ENCODE assay signal across 4 fruit fly cellular contexts in the genomic region with DNA sequence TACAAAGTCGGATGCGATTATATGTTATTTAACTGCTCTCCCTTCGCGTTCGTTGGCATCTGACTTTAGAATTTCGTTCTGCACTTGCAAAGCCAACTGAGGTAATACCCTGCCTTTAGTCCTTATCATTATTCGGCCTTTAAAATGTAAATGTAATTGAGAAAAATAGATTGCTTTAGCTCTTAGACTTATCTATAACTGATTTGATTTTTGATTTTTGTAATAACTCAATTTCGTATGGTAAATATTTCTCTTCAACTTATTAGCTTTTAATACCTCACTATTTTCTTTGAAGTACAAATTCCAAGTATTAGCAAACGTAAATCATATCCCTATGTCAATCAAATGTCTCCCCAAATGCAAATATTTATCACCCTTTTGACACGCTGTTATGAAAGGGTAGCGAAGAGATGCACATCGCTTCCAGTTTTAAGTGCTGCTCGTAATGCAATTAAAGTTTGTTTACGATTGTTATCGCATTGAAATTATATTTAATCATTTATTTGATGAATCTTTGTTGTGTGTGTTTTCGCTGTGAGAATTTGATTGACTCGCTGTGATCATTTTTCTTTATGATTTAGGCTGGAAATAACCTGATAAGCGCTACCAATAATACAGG.
TF ChIP-seq lines count a peak whose summit lies in the region.

No protein-coding gene starts in this region.

- TF ChIP-seq CTCF in whole organism, embryonic (GFP tag; optimal IDR thresholded peaks at IDR 0.05; lab: Kevin White, UChicago): no peak

TF ChIP-seq in whole organism, adult, 20 proteins besides CTCF, POLR2A, EP300 and RAD21:
- no peak for TF ChIP-seq cnc (optimal IDR thresholded peaks at IDR 0.05; lab: Kevin White, UChicago)
- peak; percentile 7 for TF ChIP-seq CG7045 (GFP tag; optimal IDR thresholded peaks at IDR 0.05; lab: Kevin White, UChicago)
- peak; percentile 10 for TF ChIP-seq CG12768 (GFP tag; optimal IDR thresholded peaks at IDR 0.05; lab: Kevin White, UChicago)
- peak; percentile 57 for TF ChIP-seq kay (GFP tag; lab: Kevin White, UChicago; ENCODE audit: borderline replicate concordance)
- TF ChIP-seq CG33017 (tag; optimal IDR thresholded peaks at IDR 0.05; lab: Kevin White, UChicago): no peak
- no peak for TF ChIP-seq tj (GFP tag; optimal IDR thresholded peaks at IDR 0.05; lab: Kevin White, UChicago)
- TF ChIP-seq CG11617 (GFP tag; optimal IDR thresholded peaks at IDR 0.05; lab: Kevin White, UChicago): peak; percentile 1

TF ChIP-seq in whole organism, embryonic, 481 proteins besides CTCF, POLR2A, EP300 and RAD21 (continues in another document):
- TF ChIP-seq MTF-1 (GFP tag; optimal IDR thresholded peaks at IDR 0.05; lab: Kevin White, UChicago; ENCODE audit: borderline replicate concordance) (no peak), zen (tag; optimal IDR thresholded peaks at IDR 0.05; lab: Kevin White, UChicago) (no peak), CG14860 (GFP tag; IDR thresholded peaks at IDR 0.05; lab: Robert Waterston, UW; ENCODE audit: partially characterized antibody) (no peak), Asciz (GFP tag; optimal IDR thresholded peaks at IDR 0.05; lab: Kevin White, UChicago) (peak; percentile 33), gsb-n (tag; optimal IDR thresholded peaks at IDR 0.05; lab: Kevin White, UChicago) (no peak), ind (GFP tag; optimal IDR thresholded peaks at IDR 0.05; lab: Kevin White, UChicago) (no peak), CG2889 (GFP tag; IDR thresholded peaks at IDR 0.05; lab: Robert Waterston, UW) (no peak), CG11695 (GFP tag; IDR thresholded peaks at IDR 0.05; lab: Robert Waterston, UW) (no peak), D19A (tag; optimal IDR thresholded peaks at IDR 0.05; lab: Kevin White, UChicago) (peak; percentile 82), gsb (GFP tag; IDR thresholded peaks at IDR 0.05; lab: Robert Waterston, UW) (no peak), gem (tag; optimal IDR thresholded peaks at IDR 0.05; lab: Kevin White, UChicago) (peak; percentile 10), sens (GFP tag; lab: Kevin White, UChicago) (peak; percentile 76), cg (GFP tag; optimal IDR thresholded peaks at IDR 0.05; lab: Kevin White, UChicago) (no peak), D (optimal IDR thresholded peaks at IDR 0.05; lab: Kevin White, UChicago) (no peak), D (GFP tag; optimal IDR thresholded peaks at IDR 0.05; lab: Kevin White, UChicago) (no peak), fu2 (GFP tag; optimal IDR thresholded peaks at IDR 0.05; lab: Kevin White, UChicago) (no peak), Ets65A (GFP tag; lab: Kevin White, UChicago) (peak; percentile 16), sisA (GFP tag; IDR thresholded peaks at IDR 0.05; lab: Robert Waterston, UW) (no peak), MBD-R2 (GFP tag; IDR thresholded peaks at IDR 0.05; lab: Robert Waterston, UW) (no peak), Pdp1 (GFP tag; optimal IDR thresholded peaks at IDR 0.05; lab: Kevin White, UChicago) (no peak), CG18599 (GFP tag; optimal IDR thresholded peaks at IDR 0.05; lab: Kevin White, UChicago) (no peak), tap (tag; optimal IDR thresholded peaks at IDR 0.05; lab: Kevin White, UChicago) (no peak), bab2 (GFP tag; optimal IDR thresholded peaks at IDR 0.05; lab: Kevin White, UChicago) (no peak), CG8388 (GFP tag; optimal IDR thresholded peaks at IDR 0.05; lab: Kevin White, UChicago) (no peak), HLH3B (GFP tag; IDR thresholded peaks at IDR 0.05; lab: Robert Waterston, UW) (no peak), Hr3 (GFP tag; optimal IDR thresholded peaks at IDR 0.05; lab: Kevin White, UChicago) (no peak), Ada2b (GFP tag; IDR thresholded peaks at IDR 0.05; lab: Robert Waterston, UW) (no peak), CG6813 (GFP tag; optimal IDR thresholded peaks at IDR 0.05; lab: Kevin White, UChicago) (no peak)

TF ChIP-seq in whole organism, prepupa, 60 proteins besides CTCF, POLR2A, EP300 and RAD21 (continues in another document):
- TF ChIP-seq CG7368 (GFP tag; optimal IDR thresholded peaks at IDR 0.05; lab: Kevin White, UChicago) (no peak), CG6276 (GFP tag; optimal IDR thresholded peaks at IDR 0.05; lab: Kevin White, UChicago) (no peak), Ets96B (tag; optimal IDR thresholded peaks at IDR 0.05; lab: Kevin White, UChicago) (no peak), achi (GFP tag; optimal IDR thresholded peaks at IDR 0.05; lab: Kevin White, UChicago) (no peak), fkh (GFP tag; optimal IDR thresholded peaks at IDR 0.05; lab: Kevin White, UChicago) (no peak), Sox102F (GFP tag; optimal IDR thresholded peaks at IDR 0.05; lab: Kevin White, UChicago) (peak; percentile 19), CG11902 (GFP tag; optimal IDR thresholded peaks at IDR 0.05; lab: Kevin White, UChicago) (no peak), CG6792 (GFP tag; optimal IDR thresholded peaks at IDR 0.05; lab: Kevin White, UChicago) (no peak), Hr4 (GFP tag; optimal IDR thresholded peaks at IDR 0.05; lab: Kevin White, UChicago) (peak; percentile 20), dsx (GFP tag; optimal IDR thresholded peaks at IDR 0.05; lab: Kevin White, UChicago; ENCODE audit: poor library complexity, severe bottlenecking) (peak; percentile 34), CG31627 (GFP tag; optimal IDR thresholded peaks at IDR 0.05; lab: Kevin White, UChicago) (no peak), Sox15 (GFP tag; optimal IDR thresholded peaks at IDR 0.05; lab: Kevin White, UChicago) (no peak), Ets21C (GFP tag; optimal IDR thresholded peaks at IDR 0.05; lab: Kevin White, UChicago) (no peak), acj6 (GFP tag; optimal IDR thresholded peaks at IDR 0.05; lab: Kevin White, UChicago) (no peak), Sox14 (GFP tag; optimal IDR thresholded peaks at IDR 0.05; lab: Kevin White, UChicago) (peak; percentile 5), Hr38 (GFP tag; optimal IDR thresholded peaks at IDR 0.05; lab: Kevin White, UChicago) (no peak), Eip75B (GFP tag; optimal IDR thresholded peaks at IDR 0.05; lab: Kevin White, UChicago) (no peak), Met (GFP tag; optimal IDR thresholded peaks at IDR 0.05; lab: Kevin White, UChicago) (peak; percentile 4), CG6808 (GFP tag; optimal IDR thresholded peaks at IDR 0.05; lab: Kevin White, UChicago) (no peak), cyc (GFP tag; optimal IDR thresholded peaks at IDR 0.05; lab: Kevin White, UChicago) (no peak), vri (GFP tag; optimal IDR thresholded peaks at IDR 0.05; lab: Kevin White, UChicago) (peak; percentile 48), salr (GFP tag; optimal IDR thresholded peaks at IDR 0.05; lab: Kevin White, UChicago) (no peak), CG8319 (GFP tag; optimal IDR thresholded peaks at IDR 0.05; lab: Kevin White, UChicago) (no peak), lz (GFP tag; optimal IDR thresholded peaks at IDR 0.05; lab: Kevin White, UChicago) (peak; percentile 11), Lpt (GFP tag; optimal IDR thresholded peaks at IDR 0.05; lab: Kevin White, UChicago) (no peak), Blimp-1 (GFP tag; optimal IDR thresholded peaks at IDR 0.05; lab: Kevin White, UChicago) (no peak), esn (GFP tag; optimal IDR thresholded peaks at IDR 0.05; lab: Kevin White, UChicago) (peak; percentile 15), fd59A (GFP tag; optimal IDR thresholded peaks at IDR 0.05; lab: Kevin White, UChicago) (no peak)

TF ChIP-seq in whole organism, pupa, 21 proteins besides CTCF, POLR2A, EP300 and RAD21:
- TF ChIP-seq CG14655 (GFP tag; optimal IDR thresholded peaks at IDR 0.05; lab: Kevin White, UChicago): no peak
- peak; percentile 67 for TF ChIP-seq EcR (GFP tag; optimal IDR thresholded peaks at IDR 0.05; lab: Kevin White, UChicago)
- no peak for TF ChIP-seq Pif1A (GFP tag; optimal IDR thresholded peaks at IDR 0.05; lab: Kevin White, UChicago)
- TF ChIP-seq rn (GFP tag; IDR thresholded peaks at IDR 0.05; lab: Robert Waterston, UW): no peak
- TF ChIP-seq CG8159 (tag; optimal IDR thresholded peaks at IDR 0.05; lab: Kevin White, UChicago): no peak
- no peak for TF ChIP-seq CG13204 (GFP tag; optimal IDR thresholded peaks at IDR 0.05; lab: Kevin White, UChicago)
- no peak for TF ChIP-seq CG12605 (GFP tag; IDR thresholded peaks at IDR 0.05; lab: Robert Waterston, UW)
